Worm (Caenorhabditis elegans) whole organism, late embryonic: ENCODE data around the gene snap-1.

ENCODE experiments used
- C08G9.2 ChIP-seq: sonication (generic microtip); optimal IDR thresholded peaks from 2 replicates; lab custom pipeline; 2016; ENCODE audit warnings: mild to moderate bottlenecking, missing genetic modification characterization, moderate library complexity, missing compliant biosample characterization
- F13H6.1 ChIP-seq: sonication (generic microtip); optimal IDR thresholded peaks from 2 replicates; lab custom pipeline; 2016; ENCODE audit warnings: missing genetic modification characterization, missing compliant biosample characterization
- K02D7.2 ChIP-seq: sonication (generic microtip); optimal IDR thresholded peaks from 2 replicates; lab custom pipeline; 2017; ENCODE audit warnings: mild to moderate bottlenecking, missing genetic modification characterization, missing compliant biosample characterization
- ahr-1 ChIP-seq: sonication (generic microtip); optimal IDR thresholded peaks from 2 replicates; lab custom pipeline; 2016; ENCODE audit warnings: missing genetic modification characterization, missing compliant biosample characterization
- ama-1 ChIP-seq: fragments of 150-350 bp; optimal IDR thresholded peaks from 2 replicates; lab custom pipeline; 2014
- ceh-19 ChIP-seq: fragments of 200-800 bp; sonication (Bioruptor generic); optimal IDR thresholded peaks from 2 replicates; lab custom pipeline; 2018; ENCODE audit warnings: mild to moderate bottlenecking, missing genetic modification characterization, missing compliant biosample characterization
- ceh-22 ChIP-seq: sonication (generic microtip); optimal IDR thresholded peaks from 2 replicates; lab custom pipeline; 2017; ENCODE audit warnings: missing biosample characterization, missing genetic modification characterization
- ceh-24 ChIP-seq: sonication (generic microtip); optimal IDR thresholded peaks from 2 replicates; lab custom pipeline; 2016; ENCODE audit warnings: mild to moderate bottlenecking, missing genetic modification characterization, missing compliant biosample characterization
- ceh-30 ChIP-seq: fragments of 150-350 bp; optimal IDR thresholded peaks from 2 replicates; lab custom pipeline; 2014; ENCODE audit warnings: missing biosample characterization, missing genetic modification characterization
- ceh-31 ChIP-seq: sonication (generic microtip); optimal IDR thresholded peaks from 2 replicates; lab custom pipeline; 2016; ENCODE audit warnings: missing genetic modification characterization, missing compliant biosample characterization
- ceh-45 ChIP-seq: fragments of 200-800 bp; sonication (Bioruptor generic); IDR thresholded peaks from 2 replicates; pipeline ENCODE4 v1.3.6; 2022; ENCODE audit warnings: missing genetic modification reagents, missing genetic modification characterization, missing compliant biosample characterization
- ceh-6 ChIP-seq: fragments of 200-800 bp; sonication (Bioruptor generic); optimal IDR thresholded peaks from 2 replicates; lab custom pipeline; 2018; ENCODE audit warnings: mild to moderate bottlenecking, missing genetic modification characterization, missing compliant biosample characterization
- elt-2 ChIP-seq: sonication (generic microtip); optimal IDR thresholded peaks from 2 replicates; lab custom pipeline; 2016; ENCODE audit warnings: missing genetic modification reagents, missing genetic modification characterization, missing compliant biosample characterization
- eyg-1 ChIP-seq: sonication (generic microtip); optimal IDR thresholded peaks from 2 replicates; lab custom pipeline; 2016; ENCODE audit warnings: missing genotype, missing genetic modification characterization, missing compliant biosample characterization
- fkh-10 ChIP-seq: fragments of 150-350 bp; optimal IDR thresholded peaks from 2 replicates; lab custom pipeline; 2014; ENCODE audit warnings: missing biosample characterization, missing genetic modification reagents, missing genetic modification characterization
- gmeb-2 ChIP-seq: sonication (generic microtip); optimal IDR thresholded peaks from 2 replicates; lab custom pipeline; 2016; ENCODE audit warnings: missing genetic modification characterization, inconsistent platforms, missing compliant biosample characterization
- hlh-13 ChIP-seq: fragments of 200-800 bp; sonication (Bioruptor generic); optimal IDR thresholded peaks from 2 replicates; lab custom pipeline; 2018; ENCODE audit warnings: mild to moderate bottlenecking, missing genetic modification characterization, missing compliant biosample characterization
- hlh-30 ChIP-seq: sonication (generic microtip); optimal IDR thresholded peaks from 2 replicates; lab custom pipeline; 2017; ENCODE audit warnings: antibody characterized with exemption, missing genetic modification characterization, missing compliant biosample characterization; ENCODE audit not compliant: insufficient read depth
- lim-6 ChIP-seq: sonication (generic microtip); optimal IDR thresholded peaks from 2 replicates; lab custom pipeline; 2016; ENCODE audit warnings: missing genetic modification characterization, missing compliant biosample characterization
- lin-11 ChIP-seq: fragments of 200-800 bp; sonication (Bioruptor generic); optimal IDR thresholded peaks from 2 replicates; lab custom pipeline; 2018; ENCODE audit warnings: mild to moderate bottlenecking, missing genetic modification characterization, missing compliant biosample characterization
- nhr-11 ChIP-seq: fragments of 150-350 bp; optimal IDR thresholded peaks from 2 replicates; lab custom pipeline; 2014; ENCODE audit warnings: missing biosample characterization, missing genetic modification characterization
- nhr-232 ChIP-seq: sonication (generic microtip); optimal IDR thresholded peaks from 2 replicates; lab custom pipeline; 2016; ENCODE audit warnings: missing genetic modification characterization, missing compliant biosample characterization
- odd-2 ChIP-seq: sonication (generic microtip); optimal IDR thresholded peaks from 2 replicates; lab custom pipeline; 2017; ENCODE audit warnings: antibody characterized with exemption, mild to moderate bottlenecking, missing genetic modification characterization, missing compliant biosample characterization
- pag-3 ChIP-seq: sonication (generic microtip); optimal IDR thresholded peaks from 2 replicates; lab custom pipeline; 2016; ENCODE audit warnings: missing compliant biosample characterization, missing genetic modification characterization, borderline replicate concordance
- pax-1 ChIP-seq: fragments of 150-350 bp; optimal IDR thresholded peaks from 2 replicates; lab custom pipeline; 2014; ENCODE audit warnings: missing biosample characterization, missing genetic modification characterization
- pqm-1 ChIP-seq: sonication (generic microtip); optimal IDR thresholded peaks from 2 replicates; lab custom pipeline; 2016; ENCODE audit warnings: missing genetic modification characterization, missing compliant biosample characterization
- pros-1 ChIP-seq: fragments of 150-350 bp; optimal IDR thresholded peaks from 2 replicates; lab custom pipeline; 2014; ENCODE audit warnings: missing biosample characterization, missing genetic modification reagents, missing genetic modification characterization
- ref-2 ChIP-seq: sonication (generic microtip); optimal IDR thresholded peaks from 2 replicates; lab custom pipeline; 2016; ENCODE audit warnings: missing genetic modification characterization, missing compliant biosample characterization
- sdc-2 ChIP-seq: sonication (generic microtip); optimal IDR thresholded peaks from 2 replicates; lab custom pipeline; 2016; ENCODE audit warnings: missing genotype, missing genetic modification characterization, missing compliant biosample characterization
- sox-2 ChIP-seq: fragments of 200-800 bp; sonication (Bioruptor generic); IDR thresholded peaks from 2 replicates; pipeline ENCODE4 v1.3.6; 2022; ENCODE audit warnings: missing genetic modification reagents, missing genetic modification characterization, missing compliant biosample characterization
- ttx-3 ChIP-seq: sonication (generic microtip); optimal IDR thresholded peaks from 2 replicates; lab custom pipeline; 2016; ENCODE audit warnings: missing genetic modification reagents, missing genetic modification characterization, missing compliant biosample characterization
- unc-3 ChIP-seq, 2 experiments: fragments of 200-800 bp in 1 of 2; sonication (Bioruptor generic) in 1 of 2; sonication (generic microtip) in 1 of 2; conservative IDR thresholded peaks in 1 of 2; optimal IDR thresholded peaks in 1 of 2; 2 replicates each; pipeline versions ENCODE4 v1.3.6 to Lab custom; 2016 to 2022; ENCODE audit warnings: missing compliant biosample characterization in 2 of 2, missing genetic modification characterization in 2 of 2, missing genetic modification reagents in 1 of 2
- unc-42 ChIP-seq: sonication (generic microtip); optimal IDR thresholded peaks from 2 replicates; lab custom pipeline; 2016; ENCODE audit warnings: missing genotype, missing genetic modification characterization, missing compliant biosample characterization
- unc-55 ChIP-seq: sonication (generic microtip); optimal IDR thresholded peaks from 2 replicates; lab custom pipeline; 2017; ENCODE audit warnings: missing biosample characterization, missing genetic modification reagents, missing genetic modification characterization
- unc-86 ChIP-seq: sonication (generic microtip); optimal IDR thresholded peaks from 2 replicates; lab custom pipeline; 2016; ENCODE audit warnings: missing genetic modification characterization, missing compliant biosample characterization
- zip-5 ChIP-seq: sonication (generic microtip); optimal IDR thresholded peaks from 2 replicates; lab custom pipeline; 2016; ENCODE audit warnings: missing genetic modification characterization, missing compliant biosample characterization
- ztf-16 ChIP-seq: sonication (generic microtip); optimal IDR thresholded peaks from 2 replicates; lab custom pipeline; 2017; ENCODE audit warnings: missing genetic modification characterization, missing compliant biosample characterization

The snap-1 gene

DNA sequence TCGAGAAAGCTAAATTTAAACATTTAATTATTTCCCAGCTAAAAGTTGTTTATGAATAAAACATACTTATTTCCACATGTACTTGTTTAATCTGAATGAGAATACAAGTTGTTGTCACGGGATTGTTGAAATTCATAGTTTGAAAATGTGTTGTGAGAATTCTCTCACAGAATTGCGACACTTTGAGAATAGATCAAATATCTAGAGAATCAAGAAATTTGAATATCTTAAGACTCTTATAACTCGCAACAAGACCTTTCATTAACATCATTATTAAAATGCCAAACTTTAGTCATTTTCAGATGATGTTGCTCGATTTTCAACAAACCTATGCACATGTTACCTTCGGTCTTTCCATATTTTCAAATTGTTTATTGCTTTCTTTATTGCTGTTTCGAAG lies 27.5 kb upstream of the snap-1 start, which contains the start of gene str-90:
Gene str-90 (plus strand): TSS at position 301 of the 400 bp plus-strand sequence.
- no peak for TF ChIP-seq ceh-19 (GFP tag; lab: Kevin White, UChicago)
- TF ChIP-seq pqm-1 (tag; lab: Kevin White, UChicago) = no peak
- no peak for TF ChIP-seq lim-6 (tag; lab: Kevin White, UChicago)
- no peak for TF ChIP-seq hlh-13 (GFP tag; lab: Kevin White, UChicago)
- no peak for TF ChIP-seq odd-2

DNA sequence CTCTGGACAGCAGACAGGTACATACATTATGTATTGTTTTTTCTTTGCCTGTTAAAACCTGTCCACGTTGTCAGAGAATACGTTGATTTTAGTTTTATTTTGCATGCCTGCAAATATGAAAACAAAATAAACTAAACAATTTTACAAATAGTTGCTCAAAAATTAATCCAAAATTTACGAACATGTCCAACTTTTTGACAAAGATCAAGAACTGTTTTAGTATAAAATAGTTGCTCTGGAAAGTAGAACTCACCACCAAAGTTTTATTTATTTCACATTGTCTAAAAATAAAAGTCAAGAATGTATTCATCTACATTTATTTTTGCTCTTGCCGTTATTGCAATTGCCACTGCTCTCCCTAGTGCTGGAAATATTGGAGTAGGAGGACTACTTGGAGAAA lies 25.9 kb upstream of the snap-1 start, which contains the start of gene srlf-16:
Gene srlf-16 (plus strand): TSS at position 301 of the 400 bp plus-strand sequence.
- TF ChIP-seq lin-11 = no peak
- TF ChIP-seq pax-1 (tag; lab: Kevin White, UChicago) = no peak
- no peak for TF ChIP-seq unc-55 (GFP tag; lab: Kevin White, UChicago)

DNA sequence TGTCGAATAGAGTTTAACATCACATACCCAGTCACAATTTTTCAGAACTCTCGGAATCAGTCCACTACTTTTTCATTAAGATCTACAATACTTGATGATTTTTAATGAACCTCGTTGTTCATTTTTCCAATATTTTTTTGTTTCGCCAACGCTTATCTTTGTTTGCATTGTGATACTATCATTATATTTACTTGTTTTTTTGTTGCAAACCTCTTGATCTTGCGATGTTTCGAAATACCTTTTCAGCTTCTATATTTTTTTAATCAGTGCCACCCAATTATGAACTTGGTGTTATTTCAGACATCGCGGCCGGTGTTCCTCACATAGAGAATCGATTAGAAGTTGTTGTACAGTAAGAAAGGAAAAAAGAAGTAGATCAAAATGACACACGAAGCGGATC lies 21.7 kb upstream of the snap-1 start, which contains the start of gene myo-5:
Gene myo-5 (plus strand): TSS at position 301 of the 400 bp plus-strand sequence.
- no peak for TF ChIP-seq elt-2 (tag; lab: Kevin White, UChicago)
- TF ChIP-seq pag-3 (tag; lab: Kevin White, UChicago) = no peak
- no peak for TF ChIP-seq nhr-232 (tag; lab: Kevin White, UChicago)
- TF ChIP-seq sdc-2 (tag; lab: Kevin White, UChicago) = no peak
- TF ChIP-seq ceh-24 (tag; lab: Kevin White, UChicago) = no peak
- no peak for TF ChIP-seq ttx-3 (tag; lab: Kevin White, UChicago)
- no peak for TF ChIP-seq ceh-45 (GFP tag; lab: Robert Waterston, UW)
- TF ChIP-seq ceh-19 (GFP tag; lab: Kevin White, UChicago) = no peak
- no peak for TF ChIP-seq unc-3 (GFP tag; conservative IDR thresholded peaks at IDR 0.05; lab: Robert Waterston, UW)
- TF ChIP-seq unc-3 (tag; optimal IDR thresholded peaks at IDR 0.05; lab: Kevin White, UChicago) = no peak
- no peak for TF ChIP-seq ceh-31
- TF ChIP-seq ref-2 (tag; lab: Kevin White, UChicago) = no peak
- no peak for TF ChIP-seq unc-42 (tag; lab: Kevin White, UChicago)
- no peak for TF ChIP-seq ahr-1 (tag; lab: Kevin White, UChicago)
- TF ChIP-seq C08G9.2 (tag; lab: Kevin White, UChicago) = no peak
- TF ChIP-seq ztf-16 (tag; lab: Kevin White, UChicago) = no peak
- no peak for TF ChIP-seq ama-1 (lab: Kevin White, UChicago)
- TF ChIP-seq lin-11 = no peak
- TF ChIP-seq K02D7.2 (tag; lab: Kevin White, UChicago) = no peak
- no peak for TF ChIP-seq pros-1 (tag; lab: Kevin White, UChicago)
- TF ChIP-seq F13H6.1 (tag; lab: Kevin White, UChicago) = no peak
- TF ChIP-seq, all 69 proteins: peak for 0

DNA sequence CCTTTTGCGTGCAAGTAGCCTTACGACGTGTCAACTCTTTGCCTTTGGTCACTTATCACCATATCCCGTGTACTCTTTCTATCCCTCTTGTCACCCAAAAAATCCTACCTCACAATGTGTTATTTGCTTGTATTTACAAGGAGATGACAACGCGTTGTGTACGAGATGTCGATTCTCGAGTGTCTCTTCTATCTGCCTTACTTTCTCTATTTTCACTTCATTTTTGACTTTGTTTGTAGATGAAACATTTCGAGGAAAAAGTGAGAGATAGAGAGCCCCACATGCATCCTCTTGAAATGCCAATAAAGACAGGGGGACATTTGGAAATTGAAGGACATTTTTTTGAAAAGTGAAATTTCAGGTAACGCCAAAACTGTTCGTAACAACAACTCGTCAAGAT lies 19.6 kb upstream of the snap-1 start:
- TF ChIP-seq ceh-30 (tag; lab: Kevin White, UChicago) = no peak
- TF ChIP-seq pqm-1 (tag; lab: Kevin White, UChicago) = no peak
- no peak for TF ChIP-seq nhr-11
- no peak for TF ChIP-seq sox-2 (GFP tag; lab: Robert Waterston, UW)
- TF ChIP-seq gmeb-2 (tag; lab: Kevin White, UChicago) = no peak
- no peak for TF ChIP-seq hlh-30 (tag; lab: Kevin White, UChicago)
- no peak for TF ChIP-seq ttx-3 (tag; lab: Kevin White, UChicago)
- no peak for TF ChIP-seq unc-86 (tag; lab: Kevin White, UChicago)
- TF ChIP-seq eyg-1 (tag; lab: Kevin White, UChicago) = no peak
- no peak for TF ChIP-seq fkh-10
- TF ChIP-seq ceh-24 (tag; lab: Kevin White, UChicago) = no peak
- TF ChIP-seq ceh-22 = no peak
- no peak for TF ChIP-seq zip-5
- TF ChIP-seq ceh-6 (GFP tag; lab: Kevin White, UChicago) = no peak
- TF ChIP-seq, all 69 proteins: peak for 0
